Worm (Caenorhabditis elegans) whole organism, L4 larva: ENCODE measurements around the gene K08F9.1.

Experiments
- madf-9 ChIP-seq: fragments of 200-800 bp; sonication (Bioruptor generic); conservative IDR thresholded peaks from 2 replicates; pipeline ENCODE4 v1.3.6; 2022; ENCODE audit warnings: missing genetic modification reagents, missing genetic modification characterization, missing compliant biosample characterization

The K08F9.1 gene

ce11 chrV:15087207-15087706 lies 55.9 kb downstream of the K08F9.1 start, which contains the start of the genes C01G10.15 and C01G10.6:
Gene C01G10.15, minus strand, starts transcription at chrV:15087307.
Gene C01G10.6, plus strand, starts transcription at chrV:15087656.
- no peak for TF ChIP-seq madf-9 (GFP tag; lab: Robert Waterston, UW)
